Worm (Caenorhabditis elegans) whole organism, late embryonic: Measurements from ENCODE around the gene srz-23.

Experiments
- F13H6.1 ChIP-seq: sonication (generic microtip); optimal IDR thresholded peaks from 2 replicates; lab custom pipeline; 2016; ENCODE audit warnings: missing genetic modification characterization, missing compliant biosample characterization
- ama-1 ChIP-seq: fragments of 150-350 bp; optimal IDR thresholded peaks from 2 replicates; lab custom pipeline; 2014
- ceh-9 ChIP-seq: sonication (generic microtip); optimal IDR thresholded peaks from 2 replicates; lab custom pipeline; 2016; ENCODE audit warnings: mild to moderate bottlenecking, missing genetic modification characterization, inconsistent platforms, missing compliant biosample characterization
- fkh-6 ChIP-seq: sonication (generic microtip); optimal IDR thresholded peaks from 2 replicates; lab custom pipeline; 2016; ENCODE audit warnings: missing genetic modification characterization, missing compliant biosample characterization
- nfya-1 ChIP-seq: sonication (generic microtip); optimal IDR thresholded peaks from 2 replicates; lab custom pipeline; 2017; ENCODE audit warnings: missing genetic modification characterization, mild to moderate bottlenecking, missing compliant biosample characterization, antibody characterized with exemption, moderate library complexity
- nhr-11 ChIP-seq: fragments of 150-350 bp; optimal IDR thresholded peaks from 2 replicates; lab custom pipeline; 2014; ENCODE audit warnings: missing biosample characterization, missing genetic modification characterization
- pag-3 ChIP-seq: sonication (generic microtip); optimal IDR thresholded peaks from 2 replicates; lab custom pipeline; 2016; ENCODE audit warnings: missing compliant biosample characterization, missing genetic modification characterization, borderline replicate concordance
- pat-9 ChIP-seq: fragments of 200-800 bp; sonication (Bioruptor generic); optimal IDR thresholded peaks from 2 replicates; lab custom pipeline; 2018; ENCODE audit warnings: mild to moderate bottlenecking, missing genetic modification characterization, moderate library complexity, missing compliant biosample characterization
- ref-2 ChIP-seq: sonication (generic microtip); optimal IDR thresholded peaks from 2 replicates; lab custom pipeline; 2016; ENCODE audit warnings: missing genetic modification characterization, missing compliant biosample characterization

DNA sequence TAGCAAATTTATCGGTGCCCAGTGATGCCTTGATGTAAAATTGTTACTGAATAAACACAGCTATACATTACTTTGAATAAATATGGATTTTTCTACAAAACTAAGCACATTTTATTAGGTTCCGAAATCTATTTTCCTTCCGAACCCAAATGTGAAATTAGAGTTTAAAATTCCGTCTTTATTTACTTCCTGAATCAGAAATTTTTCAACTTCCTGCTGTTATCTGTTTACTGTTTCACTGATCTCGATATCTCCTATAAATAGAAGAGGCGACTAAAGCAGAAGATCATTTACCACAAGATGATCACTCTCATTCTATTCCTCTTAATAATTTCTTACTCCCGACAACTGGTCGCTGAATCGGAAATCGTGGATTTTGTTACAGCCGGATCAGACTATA, 16.3 kb downstream of the srz-23 start, which contains the start of gene F58E2.2:
- no peak for TF ChIP-seq nhr-11
- TF ChIP-seq pat-9, result no peak
- TF ChIP-seq ceh-9 (tag; lab: Kevin White, UChicago), result no peak
- TF ChIP-seq ama-1 (lab: Kevin White, UChicago), result no peak
- TF ChIP-seq fkh-6 (tag; lab: Kevin White, UChicago), result no peak
- TF ChIP-seq nfya-1 (tag; lab: Kevin White, UChicago), result no peak
- no peak for TF ChIP-seq pag-3 (tag; lab: Kevin White, UChicago)
- no peak for TF ChIP-seq ref-2 (tag; lab: Kevin White, UChicago)
- no peak for TF ChIP-seq F13H6.1
